Fruit fly (Drosophila melanogaster): ENCODE measurements around the gene Wdr24.
A peak's percentile ranks its signal among the peaks of the same experiment; 100 is the strongest.

Gene Wdr24

dm6 chr3R:29725577-29726240, 19.2 kb downstream of the Wdr24 start, which contains the start of gene Kul (continued):
- TF ChIP-seq Abd-B (GFP tag; optimal IDR thresholded peaks at IDR 0.05) (no peak), Elba2 (GFP tag; optimal IDR thresholded peaks at IDR 0.05) (no peak), D19B (GFP tag; optimal IDR thresholded peaks at IDR 0.05) (no peak), CG3726 (GFP tag; IDR thresholded peaks at IDR 0.05) (no peak), H15 (GFP tag; IDR thresholded peaks at IDR 0.05) (no peak), CG9797 (GFP tag; optimal IDR thresholded peaks at IDR 0.05) (peak; percentile 77), CG15696 (tag; optimal IDR thresholded peaks at IDR 0.05) (peak; percentile 2), Tbp (GFP tag; optimal IDR thresholded peaks at IDR 0.05) (no peak), unpg (GFP tag; optimal IDR thresholded peaks at IDR 0.05) (no peak), nmo (GFP tag; optimal IDR thresholded peaks at IDR 0.05) (peak; percentile 20), Dfd (GFP tag; optimal IDR thresholded peaks at IDR 0.05) (no peak), unc-4 (GFP tag; IDR thresholded peaks at IDR 0.05; ENCODE audit: partially characterized antibody) (no peak), Dll (GFP tag; IDR thresholded peaks at IDR 0.05; ENCODE audit: partially characterized antibody) (no peak), CG7556 (GFP tag; optimal IDR thresholded peaks at IDR 0.05) (no peak), Dip3 (GFP tag; optimal IDR thresholded peaks at IDR 0.05) (no peak), ATbp (GFP tag; optimal IDR thresholded peaks at IDR 0.05) (no peak), lola (GFP tag; optimal IDR thresholded peaks at IDR 0.05) (no peak), aop (GFP tag; IDR thresholded peaks at IDR 0.05) (no peak), Trl (optimal IDR thresholded peaks at IDR 0.05) (no peak), Trl (GFP tag; optimal IDR thresholded peaks at IDR 0.05) (no peak), dati (GFP tag; IDR thresholded peaks at IDR 0.05) (no peak), da (GFP tag; optimal IDR thresholded peaks at IDR 0.05) (no peak), MBD-R2 (GFP tag; IDR thresholded peaks at IDR 0.05) (peak; percentile 49), gsb (GFP tag; IDR thresholded peaks at IDR 0.05) (no peak), CG1792 (GFP tag; optimal IDR thresholded peaks at IDR 0.05) (no peak), CG32767 (GFP tag; IDR thresholded peaks at IDR 0.05) (no peak), CG11723 (GFP tag; optimal IDR thresholded peaks at IDR 0.05) (no peak), CG7786 (GFP tag; optimal IDR thresholded peaks at IDR 0.05) (no peak), CG34422 (GFP tag; IDR thresholded peaks at IDR 0.05) (no peak; the same call in 2 of the 3 replicates), CG5180 (GFP tag; optimal IDR thresholded peaks at IDR 0.05) (no peak), CG3847 (GFP tag; IDR thresholded peaks at IDR 0.05) (peak; percentile 43), CG11696 (GFP tag; IDR thresholded peaks at IDR 0.05) (no peak), Antp (GFP tag; optimal IDR thresholded peaks at IDR 0.05) (no peak), CG1529 (GFP tag; optimal IDR thresholded peaks at IDR 0.05) (no peak), sug (tag; optimal IDR thresholded peaks at IDR 0.05) (no peak), hkb (optimal IDR thresholded peaks at IDR 0.05) (no peak), hkb (GFP tag; IDR thresholded peaks at IDR 0.05) (0 out of 2 replicates have a peak, but pooled peaks have one; percentile 20), z (GFP tag; IDR thresholded peaks at IDR 0.05) (no peak), CG10209 (GFP tag; optimal IDR thresholded peaks at IDR 0.05) (no peak), Vsx1 (GFP tag; optimal IDR thresholded peaks at IDR 0.05) (no peak), lilli (GFP tag; optimal IDR thresholded peaks at IDR 0.05) (peak; percentile 5), her (GFP tag; optimal IDR thresholded peaks at IDR 0.05) (no peak), klu (GFP tag; IDR thresholded peaks at IDR 0.05) (no peak), sima (GFP tag; optimal IDR thresholded peaks at IDR 0.05) (no peak), CG12744 (GFP tag; optimal IDR thresholded peaks at IDR 0.05) (no peak), CG12071 (GFP tag; optimal IDR thresholded peaks at IDR 0.05) (no peak), gem (tag; optimal IDR thresholded peaks at IDR 0.05) (no peak), Mes4 (GFP tag; optimal IDR thresholded peaks at IDR 0.05) (no peak), CG5245 (GFP tag; optimal IDR thresholded peaks at IDR 0.05) (no peak), CG2712 (tag; optimal IDR thresholded peaks at IDR 0.05) (no peak), vfl (GFP tag; optimal IDR thresholded peaks at IDR 0.05) (no peak), CG1603 (tag; optimal IDR thresholded peaks at IDR 0.05) (peak; percentile 79)
